Fruit fly (Drosophila melanogaster) whole organism, embryonic: ENCODE measurements around the gene CG43367.

Source experiments
- Adf1 ChIP-seq: fragments of 200-800 bp; sonication (Bioruptor generic); IDR thresholded peaks from 2 replicates; pipeline ENCODE4 v1.3.6; 2022; ENCODE audit warnings: missing biosample characterization, missing genetic modification characterization
- Aef1 ChIP-seq: fragments of 200-800 bp; sonication (Bioruptor generic); IDR thresholded peaks from 3 replicates; pipeline ENCODE4 v1.3.6; 2022; ENCODE audit warnings: missing biosample characterization, missing genetic modification characterization
- Antp ChIP-seq: fragments of 200-800 bp; sonication (Bioruptor generic); optimal IDR thresholded peaks from 3 replicates; lab custom pipeline; 2016; ENCODE audit warnings: missing biosample characterization, missing genetic modification characterization
- Atf-2 ChIP-seq: fragments of 200-800 bp; sonication (Bioruptor generic); optimal IDR thresholded peaks from 2 replicates; lab custom pipeline; 2016; ENCODE audit warnings: missing biosample characterization, missing genetic modification characterization
- Atf6 ChIP-seq: fragments of 200-800 bp; sonication (Bioruptor generic); IDR thresholded peaks from 2 replicates; pipeline ENCODE4 v1.3.6; 2022; ENCODE audit warnings: missing biosample characterization, missing genetic modification characterization
- CG10267 ChIP-seq: fragments of 200-800 bp; sonication (Bioruptor generic); optimal IDR thresholded peaks from 2 replicates; lab custom pipeline; 2018; ENCODE audit warnings: missing biosample characterization, mild to moderate bottlenecking, missing genetic modification characterization, moderate library complexity
- CG11247 ChIP-seq: fragments of 200-800 bp; sonication (Bioruptor generic); IDR thresholded peaks from 2 replicates; pipeline ENCODE4 v1.3.6; 2022; ENCODE audit warnings: missing biosample characterization, missing genetic modification characterization
- CG11504 ChIP-seq: fragments of 200-800 bp; sonication (Bioruptor generic); optimal IDR thresholded peaks from 3 replicates; lab custom pipeline; 2019; ENCODE audit warnings: missing biosample characterization, mild to moderate bottlenecking, missing genetic modification characterization, moderate library complexity
- CG12391 ChIP-seq: fragments of 200-800 bp; sonication (Bioruptor generic); optimal IDR thresholded peaks from 3 replicates; lab custom pipeline; 2018; ENCODE audit warnings: missing biosample characterization, mild to moderate bottlenecking, missing genetic modification characterization, moderate library complexity
- CG12769 ChIP-seq: fragments of 200-800 bp; sonication (Bioruptor generic); optimal IDR thresholded peaks from 2 replicates; lab custom pipeline; 2019; ENCODE audit warnings: missing biosample characterization, mild to moderate bottlenecking, missing genetic modification characterization, moderate library complexity
- CG13775 ChIP-seq: fragments of 200-800 bp; sonication (Bioruptor generic); optimal IDR thresholded peaks from 3 replicates; lab custom pipeline; 2017; ENCODE audit warnings: missing biosample characterization, mild to moderate bottlenecking, missing genetic modification characterization
- CG15073 ChIP-seq: fragments of 200-800 bp; sonication (Bioruptor generic); optimal IDR thresholded peaks from 2 replicates; lab custom pipeline; 2016; ENCODE audit warnings: missing biosample characterization, missing genetic modification characterization
- CG1602 ChIP-seq: fragments of 200-800 bp; sonication (Bioruptor generic); optimal IDR thresholded peaks from 3 replicates; lab custom pipeline; 2016; ENCODE audit warnings: missing biosample characterization, missing genetic modification characterization
- CG16813 ChIP-seq: fragments of 200-800 bp; sonication (Bioruptor generic); IDR thresholded peaks from 3 replicates; pipeline ENCODE4 v1.3.6; 2022; ENCODE audit warnings: missing biosample characterization, missing genetic modification characterization; ENCODE audit not compliant: partially characterized antibody
- CG16863 ChIP-seq: fragments of 200-800 bp; sonication (Bioruptor generic); optimal IDR thresholded peaks from 3 replicates; lab custom pipeline; 2016; ENCODE audit warnings: missing biosample characterization, missing genetic modification characterization
- CG17612 ChIP-seq: fragments of 200-800 bp; sonication (Bioruptor generic); IDR thresholded peaks from 2 replicates; pipeline ENCODE4 v1.3.6; 2022; ENCODE audit warnings: missing biosample characterization, missing genetic modification characterization
- CG18262 ChIP-seq: fragments of 200-800 bp; optimal IDR thresholded peaks from 3 replicates; lab custom pipeline; 2019; ENCODE audit warnings: missing biosample characterization, mild to moderate bottlenecking, missing genetic modification characterization, moderate library complexity
- CG2129 ChIP-seq: fragments of 200-800 bp; sonication (Bioruptor generic); IDR thresholded peaks from 2 replicates; pipeline ENCODE4 v1.3.6; 2022; ENCODE audit warnings: missing biosample characterization, missing genetic modification characterization; ENCODE audit not compliant: partially characterized antibody
- CG2202 ChIP-seq: fragments of 200-800 bp; sonication (Bioruptor generic); optimal IDR thresholded peaks from 2 replicates; lab custom pipeline; 2018; ENCODE audit warnings: missing biosample characterization, mild to moderate bottlenecking, missing genetic modification characterization
- CG30403 ChIP-seq: fragments of 200-800 bp; sonication (Bioruptor generic); optimal IDR thresholded peaks from 3 replicates; lab custom pipeline; 2016; ENCODE audit warnings: missing biosample characterization, missing genetic modification characterization
- CG4282 ChIP-seq: fragments of 200-800 bp; sonication (Bioruptor generic); optimal IDR thresholded peaks from 2 replicates; lab custom pipeline; 2016; ENCODE audit warnings: missing biosample characterization, missing genetic modification characterization
- CG4424 ChIP-seq: fragments of 200-800 bp; sonication (Bioruptor generic); optimal IDR thresholded peaks from 3 replicates; lab custom pipeline; 2016; ENCODE audit warnings: missing biosample characterization, missing genetic modification characterization
- CG4707 ChIP-seq: fragments of 200-800 bp; sonication (Bioruptor generic); optimal IDR thresholded peaks from 2 replicates; lab custom pipeline; 2018; ENCODE audit warnings: missing biosample characterization, mild to moderate bottlenecking, missing genetic modification characterization, moderate library complexity
- CG7839 ChIP-seq: fragments of 200-800 bp; sonication (Bioruptor generic); optimal IDR thresholded peaks from 3 replicates; lab custom pipeline; 2018; ENCODE audit warnings: missing biosample characterization, mild to moderate bottlenecking, missing genetic modification characterization, moderate library complexity
- CG7928 ChIP-seq: fragments of 200-800 bp; sonication (Bioruptor generic); optimal IDR thresholded peaks from 2 replicates; lab custom pipeline; 2017; ENCODE audit warnings: missing biosample characterization, mild to moderate bottlenecking, missing genetic modification characterization
- CG7963 ChIP-seq: fragments of 200-800 bp; sonication (Bioruptor generic); IDR thresholded peaks from 3 replicates; pipeline ENCODE4 v1.3.6; 2022; ENCODE audit warnings: missing biosample characterization, missing genetic modification characterization; ENCODE audit not compliant: partially characterized antibody
- CG9727 ChIP-seq: fragments of 200-800 bp; sonication (Bioruptor generic); optimal IDR thresholded peaks from 3 replicates; lab custom pipeline; 2017; ENCODE audit warnings: missing biosample characterization, mild to moderate bottlenecking, missing genetic modification characterization
- Chrac-16 ChIP-seq: fragments of 200-800 bp; sonication (Bioruptor generic); optimal IDR thresholded peaks from 3 replicates; lab custom pipeline; 2016; ENCODE audit warnings: missing biosample characterization, missing genetic modification characterization
- D ChIP-seq, 2 experiments: fragments of 200-800 bp in 1 of 2; fragments of >200 bp in 1 of 2; sonication (Bioruptor generic) in 1 of 2; optimal IDR thresholded peaks; 2 replicates in 1 of 2; 3 replicates in 1 of 2; lab custom pipeline; 2017; ENCODE audit warnings: mild to moderate bottlenecking in 1 of 2, missing biosample characterization in 1 of 2, missing genetic modification characterization in 1 of 2, missing genetic modification reagents in 1 of 2
- Dek ChIP-seq: fragments of 200-800 bp; sonication (Bioruptor generic); optimal IDR thresholded peaks from 3 replicates; lab custom pipeline; 2019; ENCODE audit warnings: missing biosample characterization, mild to moderate bottlenecking, missing genetic modification characterization, moderate library complexity
- Hr3 ChIP-seq: fragments of 200-800 bp; sonication (Bioruptor generic); optimal IDR thresholded peaks from 3 replicates; lab custom pipeline; 2016; ENCODE audit warnings: missing biosample characterization, missing genetic modification characterization
- NC2β ChIP-seq: fragments of 200-800 bp; sonication (Bioruptor generic); optimal IDR thresholded peaks from 2 replicates; lab custom pipeline; 2016; ENCODE audit warnings: missing biosample characterization, missing genetic modification characterization
- NFAT ChIP-seq: fragments of 200-800 bp; sonication (Bioruptor generic); IDR thresholded peaks from 2 replicates; pipeline ENCODE4 v1.3.6; 2022; ENCODE audit warnings: missing biosample characterization, missing genetic modification characterization
- Nf-YC ChIP-seq: fragments of 200-800 bp; optimal IDR thresholded peaks from 3 replicates; lab custom pipeline; 2019; ENCODE audit warnings: missing biosample characterization, mild to moderate bottlenecking, missing genetic modification characterization, moderate library complexity
- YL-1 ChIP-seq: fragments of 200-800 bp; sonication (Bioruptor generic); optimal IDR thresholded peaks from 3 replicates; lab custom pipeline; 2017; ENCODE audit warnings: missing biosample characterization, mild to moderate bottlenecking, missing genetic modification characterization
- aop ChIP-seq: fragments of 200-800 bp; sonication (Bioruptor generic); IDR thresholded peaks from 2 replicates; pipeline ENCODE4 v1.3.6; 2022; ENCODE audit warnings: missing biosample characterization, missing genetic modification characterization
- ara ChIP-seq: fragments of 200-800 bp; sonication (Bioruptor generic); IDR thresholded peaks from 2 replicates; pipeline ENCODE4 v1.3.6; 2022; ENCODE audit warnings: missing biosample characterization, missing genetic modification characterization
- az2 ChIP-seq: fragments of 200-800 bp; sonication (Bioruptor generic); optimal IDR thresholded peaks from 3 replicates; lab custom pipeline; 2016; ENCODE audit warnings: missing biosample characterization, missing genetic modification characterization
- bowl ChIP-seq: fragments of 200-800 bp; sonication (Bioruptor generic); IDR thresholded peaks from 2 replicates; pipeline ENCODE4 v1.3.6; 2022; ENCODE audit warnings: missing biosample characterization, missing genetic modification characterization
- grau ChIP-seq: fragments of 200-800 bp; optimal IDR thresholded peaks from 3 replicates; lab custom pipeline; 2019; ENCODE audit warnings: missing biosample characterization, mild to moderate bottlenecking, missing genetic modification characterization, moderate library complexity
- kay ChIP-seq: fragments of 200-800 bp; sonication (Bioruptor generic); optimal IDR thresholded peaks from 2 replicates; lab custom pipeline; 2016; ENCODE audit warnings: missing biosample characterization, missing genetic modification characterization
- mirr ChIP-seq: fragments of 200-800 bp; sonication (Bioruptor generic); optimal IDR thresholded peaks from 3 replicates; lab custom pipeline; 2018; ENCODE audit warnings: missing biosample characterization, mild to moderate bottlenecking, missing genetic modification characterization
- nerfin-1 ChIP-seq: fragments of 200-800 bp; sonication (Bioruptor generic); optimal IDR thresholded peaks from 3 replicates; lab custom pipeline; 2019; ENCODE audit warnings: missing biosample characterization, mild to moderate bottlenecking, missing genetic modification characterization, moderate library complexity
- odd ChIP-seq: fragments of 200-800 bp; sonication (Bioruptor generic); optimal IDR thresholded peaks from 2 replicates; lab custom pipeline; 2017; ENCODE audit warnings: missing biosample characterization, mild to moderate bottlenecking, missing genetic modification characterization
- onecut ChIP-seq: fragments of 200-800 bp; sonication (Bioruptor generic); IDR thresholded peaks from 2 replicates; pipeline ENCODE4 v1.3.6; 2022; ENCODE audit warnings: missing biosample characterization, missing genetic modification characterization
- pho ChIP-seq: fragments of 200-800 bp; sonication (Bioruptor generic); optimal IDR thresholded peaks from 2 replicates; lab custom pipeline; 2016; ENCODE audit warnings: missing biosample characterization, missing genetic modification characterization
- slou ChIP-seq: fragments of 200-800 bp; sonication (Bioruptor generic); optimal IDR thresholded peaks from 3 replicates; lab custom pipeline; 2016; ENCODE audit warnings: missing biosample characterization, missing genetic modification characterization
- sug ChIP-seq: fragments of 200-800 bp; optimal IDR thresholded peaks from 2 replicates; lab custom pipeline; 2019; ENCODE audit warnings: missing biosample characterization, mild to moderate bottlenecking, missing genetic modification characterization, moderate library complexity
- trh ChIP-seq: fragments of 200-800 bp; sonication (Bioruptor generic); optimal IDR thresholded peaks from 2 replicates; lab custom pipeline; 2016; ENCODE audit warnings: missing biosample characterization, missing genetic modification characterization
- usp ChIP-seq: fragments of >200 bp; optimal IDR thresholded peaks from 2 replicates; lab custom pipeline; 2017; ENCODE audit warnings: missing biosample characterization, missing genetic modification characterization
- zen ChIP-seq: fragments of 200-800 bp; sonication (Bioruptor generic); optimal IDR thresholded peaks from 3 replicates; lab custom pipeline; 2018; ENCODE audit warnings: missing biosample characterization, mild to moderate bottlenecking, missing genetic modification characterization, moderate library complexity

The CG43367 gene

DNA sequence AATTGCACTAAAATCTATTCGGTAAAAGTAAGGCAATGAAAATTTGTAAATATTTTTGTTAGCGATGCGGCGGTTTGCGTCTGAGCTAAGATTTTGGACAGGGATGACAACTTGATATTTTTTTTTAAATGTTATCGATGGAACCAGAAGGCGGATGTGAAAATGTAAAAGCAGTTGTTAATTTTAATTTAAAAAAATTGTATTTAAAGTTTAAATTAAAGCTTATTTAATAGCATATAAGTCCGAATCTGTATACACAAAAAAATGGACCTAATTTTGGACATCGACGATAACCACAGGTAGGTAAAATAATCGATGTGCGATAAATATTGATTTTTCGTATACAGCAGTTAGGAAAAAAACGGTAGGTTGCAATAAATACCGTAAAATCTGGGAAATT, 68.6 kb downstream of the CG43367 start, which contains the start of the genes CG11586 and VhaM9.7-a (continued):
- TF ChIP-seq YL-1 (GFP tag; lab: Kevin White, UChicago) (peak; percentile 84), trh (GFP tag; lab: Kevin White, UChicago) (no peak), CG7839 (tag; lab: Kevin White, UChicago) (peak; percentile 26), CG1602 (no peak), CG7963 (0 out of 3 replicates have a peak, but pooled peaks have one; percentile 38), CG16863 (no peak), CG7928 (peak; percentile 21), Atf-2 (GFP tag; lab: Kevin White, UChicago) (no peak), Chrac-16 (peak; percentile 2), zen (tag; lab: Kevin White, UChicago) (no peak), CG12391 (tag; lab: Kevin White, UChicago) (peak; percentile 50), CG11247 (GFP tag; lab: Robert Waterston, UW) (no peak), odd (GFP tag; lab: Kevin White, UChicago) (no peak), CG16813 (GFP tag; lab: Robert Waterston, UW) (peak; percentile 55), CG13775 (GFP tag; lab: Kevin White, UChicago) (peak; percentile 49), CG30403 (GFP tag; lab: Kevin White, UChicago) (peak; percentile 6), az2 (GFP tag; lab: Kevin White, UChicago) (no peak), sug (tag; lab: Kevin White, UChicago) (peak; percentile 15), CG11504 (no peak), CG17612 (GFP tag; lab: Robert Waterston, UW) (no peak), Adf1 (no peak), aop (GFP tag; lab: Robert Waterston, UW) (no peak), CG18262 (tag; lab: Kevin White, UChicago) (peak; percentile 11), CG4282 (GFP tag; lab: Kevin White, UChicago) (no peak), CG15073 (GFP tag; lab: Kevin White, UChicago) (no peak), Hr3 (GFP tag; lab: Kevin White, UChicago) (peak; percentile 8), NC2β (GFP tag; lab: Kevin White, UChicago) (no peak), Antp (GFP tag; lab: Kevin White, UChicago) (no peak), mirr (no peak), usp (GFP tag; lab: Kevin White, UChicago) (no peak), ara (GFP tag; lab: Robert Waterston, UW) (no peak), CG4424 (peak; percentile 19), Atf6 (GFP tag; lab: Robert Waterston, UW) (0 out of 2 replicates have a peak, but pooled peaks have one; percentile 23), CG2202 (tag; lab: Kevin White, UChicago) (no peak), Dek (tag; lab: Kevin White, UChicago) (no peak), slou (GFP tag; lab: Kevin White, UChicago) (peak; percentile 20), kay (GFP tag; lab: Kevin White, UChicago) (no peak), nerfin-1 (tag; lab: Kevin White, UChicago) (no peak), D (optimal IDR thresholded peaks at IDR 0.05; lab: Kevin White, UChicago) (no peak), D (GFP tag; optimal IDR thresholded peaks at IDR 0.05; lab: Kevin White, UChicago) (no peak), CG4707 (GFP tag; lab: Kevin White, UChicago) (no peak), pho (GFP tag; lab: Kevin White, UChicago) (no peak), grau (tag; lab: Kevin White, UChicago) (peak; percentile 29), CG2129 (peak; percentile 37; the same call in 1 of the 2 replicates), CG10267 (tag; lab: Kevin White, UChicago) (peak; percentile 63), CG12769 (tag; lab: Kevin White, UChicago) (no peak), Aef1 (GFP tag; lab: Robert Waterston, UW) (no peak; the same call in 2 of the 3 replicates), onecut (GFP tag; lab: Robert Waterston, UW) (peak; percentile 100), NFAT (GFP tag; lab: Robert Waterston, UW) (no peak), Nf-YC (peak; percentile 22), CG9727 (GFP tag; lab: Kevin White, UChicago) (peak; percentile 21), bowl (GFP tag; lab: Robert Waterston, UW) (no peak)
